Worm (Caenorhabditis elegans): Measurements from ENCODE around the gene rabx-5.

The rabx-5 gene

DNA sequence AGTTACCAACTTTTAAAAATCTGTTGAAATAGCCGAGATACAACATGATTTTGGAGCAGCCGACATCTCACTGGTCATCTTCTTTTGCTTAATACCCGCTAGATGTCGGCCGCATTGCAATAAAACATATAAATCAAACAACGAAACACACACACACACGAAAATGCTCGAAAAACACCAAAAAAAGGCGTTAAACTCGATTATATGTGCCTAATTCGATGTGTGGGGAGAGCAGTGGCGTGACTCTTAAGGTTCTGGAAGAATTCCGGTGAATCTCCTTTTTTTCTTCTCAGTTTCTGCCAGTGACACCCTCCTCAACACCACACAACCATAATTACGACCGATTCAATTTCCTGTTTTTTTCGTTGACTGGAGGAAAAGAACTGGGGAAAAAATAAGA, 24.9 kb upstream of the rabx-5 start:
- no peak for TF ChIP-seq med-1 (GFP tag; optimal IDR thresholded peaks at IDR 0.05; ENCODE audit: insufficient read depth)

DNA sequence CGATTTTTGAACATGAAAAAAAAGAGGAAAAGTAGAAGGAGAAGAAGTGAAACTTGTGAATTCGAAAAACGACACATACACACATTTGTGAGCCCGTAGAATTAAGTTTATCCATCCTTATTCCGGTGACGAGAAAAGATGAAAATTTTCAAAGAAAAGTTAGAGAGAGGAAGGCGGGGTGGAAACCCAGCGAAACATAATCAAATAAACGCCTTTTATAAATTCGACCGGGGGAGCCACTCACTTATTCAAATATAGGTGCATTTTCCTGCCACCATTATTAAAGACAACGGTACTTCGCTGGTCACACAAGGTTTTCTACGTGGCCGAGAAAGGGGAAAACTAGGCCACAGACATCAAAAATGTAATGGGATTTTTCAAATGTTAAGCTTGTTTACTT, 21.7 kb upstream of the rabx-5 start:
- TF ChIP-seq cog-1 (tag; optimal IDR thresholded peaks at IDR 0.05) (no peak), ref-1 (GFP tag; conservative IDR thresholded peaks at IDR 0.05) (no peak), ztf-29 (GFP tag; IDR thresholded peaks at IDR 0.05) (no peak), tab-1 (GFP tag; IDR thresholded peaks at IDR 0.05) (no peak), T22C8.4 (GFP tag; IDR thresholded peaks at IDR 0.05) (no peak), klf-2 (GFP tag; conservative IDR thresholded peaks at IDR 0.05) (no peak), flt-1 (GFP tag; IDR thresholded peaks at IDR 0.05) (no peak), med-1 (GFP tag; optimal IDR thresholded peaks at IDR 0.05; ENCODE audit: insufficient read depth) (no peak), ztf-23 (GFP tag; IDR thresholded peaks at IDR 0.05) (no peak)

DNA sequence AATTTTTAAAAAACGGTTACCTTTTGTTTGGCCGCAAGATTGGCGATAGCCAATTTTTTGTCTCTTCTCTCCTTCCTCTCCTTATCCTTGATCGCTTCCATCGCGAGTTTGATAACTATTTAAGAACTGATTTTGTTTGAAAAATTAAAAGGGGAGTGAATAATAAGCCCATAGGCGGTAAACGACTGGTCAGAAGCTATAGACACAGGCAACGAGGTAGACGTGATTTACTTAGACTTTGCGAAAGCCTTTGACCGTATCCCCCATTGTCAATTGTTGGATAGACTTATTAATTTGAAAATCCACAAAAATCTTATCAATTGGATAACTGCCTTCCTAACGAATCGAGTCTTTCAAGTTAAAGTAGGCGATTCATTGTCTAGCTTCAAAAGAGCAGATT, 18.9 kb upstream of the rabx-5 start, which contains the start of gene Y45F3A.5:
Gene Y45F3A.5, minus strand, starts transcription at position 101 of the 400 bp plus-strand sequence.
- TF ChIP-seq med-1 (GFP tag; optimal IDR thresholded peaks at IDR 0.05; ENCODE audit: insufficient read depth), result no peak
- TF ChIP-seq flt-1 (GFP tag; IDR thresholded peaks at IDR 0.05), result no peak
- no peak for TF ChIP-seq ref-1 (GFP tag; conservative IDR thresholded peaks at IDR 0.05)
- TF ChIP-seq klf-2 (GFP tag; conservative IDR thresholded peaks at IDR 0.05), result no peak
- no peak for TF ChIP-seq ztf-29 (GFP tag; IDR thresholded peaks at IDR 0.05)
- no peak for TF ChIP-seq T22C8.4 (GFP tag; IDR thresholded peaks at IDR 0.05)
- no peak for TF ChIP-seq cog-1 (tag; optimal IDR thresholded peaks at IDR 0.05)
- TF ChIP-seq tab-1 (GFP tag; IDR thresholded peaks at IDR 0.05), result no peak
- no peak for TF ChIP-seq ztf-23 (GFP tag; IDR thresholded peaks at IDR 0.05)

DNA sequence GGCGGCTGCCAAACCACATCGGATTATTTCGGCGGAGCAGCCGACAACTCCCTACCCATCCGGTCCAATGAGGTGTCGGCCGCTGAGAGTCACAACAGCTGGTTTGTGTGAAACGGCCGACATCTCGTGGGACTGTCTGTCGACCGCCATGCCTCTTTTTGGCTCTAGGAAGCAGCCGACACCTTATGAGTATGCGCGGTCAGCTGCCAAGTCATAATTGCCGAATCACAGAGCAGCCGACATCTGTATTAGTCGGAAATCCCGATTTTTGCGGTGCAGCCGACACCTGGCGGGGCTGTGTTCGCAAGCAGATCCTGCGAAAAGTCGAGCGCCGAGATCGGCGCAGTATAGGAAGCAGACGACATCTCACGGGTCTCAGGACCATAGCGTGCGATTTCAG, 13.1 kb upstream of the rabx-5 start:
- TF ChIP-seq ref-1 (GFP tag; conservative IDR thresholded peaks at IDR 0.05) (no peak), tab-1 (GFP tag; IDR thresholded peaks at IDR 0.05) (no peak), flt-1 (GFP tag; IDR thresholded peaks at IDR 0.05) (no peak), ztf-23 (GFP tag; IDR thresholded peaks at IDR 0.05) (no peak), ztf-29 (GFP tag; IDR thresholded peaks at IDR 0.05) (no peak), T22C8.4 (GFP tag; IDR thresholded peaks at IDR 0.05) (no peak), med-1 (GFP tag; optimal IDR thresholded peaks at IDR 0.05; ENCODE audit: insufficient read depth) (no peak), cog-1 (tag; optimal IDR thresholded peaks at IDR 0.05) (no peak), klf-2 (GFP tag; conservative IDR thresholded peaks at IDR 0.05) (no peak)

DNA sequence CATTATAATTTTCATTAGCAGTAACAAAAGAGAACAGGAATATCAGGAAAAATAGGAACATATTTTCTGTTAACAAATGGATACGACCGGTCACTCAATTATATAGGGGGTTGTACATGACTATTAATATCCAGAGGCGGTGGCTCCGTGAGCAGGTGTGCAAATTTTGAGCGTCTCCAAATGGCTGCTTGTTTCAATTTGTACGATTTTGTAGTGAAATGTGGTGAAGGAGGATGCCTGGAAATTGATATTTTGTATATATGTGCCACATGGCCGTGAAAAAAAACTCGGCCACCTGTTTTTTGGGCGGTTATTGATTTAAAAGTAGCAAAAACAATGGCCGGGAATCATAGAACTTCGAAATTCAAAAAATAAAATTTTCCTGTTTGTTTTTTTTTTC, 12.4 kb upstream of the rabx-5 start, which contains the start of gene Y45F3A.8:
Gene Y45F3A.8, minus strand, starts transcription at position 101 of the 400 bp plus-strand sequence.
- TF ChIP-seq tab-1 (GFP tag; IDR thresholded peaks at IDR 0.05) (no peak), med-1 (GFP tag; optimal IDR thresholded peaks at IDR 0.05; ENCODE audit: insufficient read depth) (no peak), klf-2 (GFP tag; conservative IDR thresholded peaks at IDR 0.05) (no peak), ref-1 (GFP tag; conservative IDR thresholded peaks at IDR 0.05) (no peak), flt-1 (GFP tag; IDR thresholded peaks at IDR 0.05) (no peak), ztf-29 (GFP tag; IDR thresholded peaks at IDR 0.05) (no peak), T22C8.4 (GFP tag; IDR thresholded peaks at IDR 0.05) (no peak), cog-1 (tag; optimal IDR thresholded peaks at IDR 0.05) (no peak), ztf-23 (GFP tag; IDR thresholded peaks at IDR 0.05) (no peak)

DNA sequence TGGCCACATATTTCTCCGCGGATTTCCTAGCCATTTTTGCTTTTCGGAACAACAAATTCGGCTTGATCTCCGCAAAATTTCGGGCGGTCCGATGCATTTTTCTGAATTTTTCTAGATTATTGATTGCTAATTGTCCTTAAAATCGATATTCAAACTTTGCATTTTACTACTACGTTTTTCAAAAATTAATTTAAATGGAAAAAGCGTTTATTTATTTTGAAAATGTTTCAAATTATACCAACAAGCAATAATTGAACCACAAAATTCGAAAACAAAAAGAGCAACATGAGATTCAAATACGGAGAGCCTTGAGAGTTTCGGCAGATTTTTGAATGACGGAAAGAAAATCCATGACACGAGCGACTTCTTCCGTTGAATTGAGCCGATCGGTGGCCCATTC, 10.1 kb upstream of the rabx-5 start, which contains the start of gene Y45F3A.9:
Gene Y45F3A.9, minus strand, starts transcription at position 101 of the 400 bp plus-strand sequence.
- TF ChIP-seq med-1 (GFP tag; optimal IDR thresholded peaks at IDR 0.05; ENCODE audit: insufficient read depth) (no peak), ztf-23 (GFP tag; IDR thresholded peaks at IDR 0.05) (no peak), tab-1 (GFP tag; IDR thresholded peaks at IDR 0.05) (no peak), klf-2 (GFP tag; conservative IDR thresholded peaks at IDR 0.05) (no peak), ztf-29 (GFP tag; IDR thresholded peaks at IDR 0.05) (no peak), flt-1 (GFP tag; IDR thresholded peaks at IDR 0.05) (no peak), ref-1 (GFP tag; conservative IDR thresholded peaks at IDR 0.05) (no peak), T22C8.4 (GFP tag; IDR thresholded peaks at IDR 0.05) (no peak)

DNA sequence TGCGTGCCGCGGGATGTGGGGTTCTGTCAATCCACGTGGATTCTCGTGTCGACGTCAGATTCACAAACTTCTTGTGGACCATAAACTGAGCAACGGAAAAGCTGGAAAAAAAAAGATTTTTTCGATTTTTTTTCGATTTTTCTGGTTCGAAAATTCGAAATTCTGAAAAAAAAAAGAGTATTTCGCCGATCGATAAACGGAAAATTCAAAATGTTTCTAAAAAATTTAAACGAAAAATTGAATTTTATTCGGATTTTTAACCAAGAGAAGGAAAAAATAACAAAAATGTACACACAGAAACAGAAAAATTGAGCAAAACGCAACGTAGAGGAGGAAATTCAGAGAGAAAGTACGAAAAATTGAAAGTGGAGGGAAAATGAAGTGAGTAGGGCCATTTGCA, 8.8 kb upstream of the rabx-5 start, which contains the start of gene Y39A1A.3:
Gene Y39A1A.3, minus strand, starts transcription at position 101 of the 400 bp plus-strand sequence.
- no peak for TF ChIP-seq klf-2 (GFP tag; conservative IDR thresholded peaks at IDR 0.05)
- TF ChIP-seq ztf-29 (GFP tag; IDR thresholded peaks at IDR 0.05), result no peak
- no peak for TF ChIP-seq T22C8.4 (GFP tag; IDR thresholded peaks at IDR 0.05)
- no peak for TF ChIP-seq med-1 (GFP tag; optimal IDR thresholded peaks at IDR 0.05; ENCODE audit: insufficient read depth)
- no peak for TF ChIP-seq cog-1 (tag; optimal IDR thresholded peaks at IDR 0.05)
- TF ChIP-seq ztf-23 (GFP tag; IDR thresholded peaks at IDR 0.05), result no peak
- TF ChIP-seq flt-1 (GFP tag; IDR thresholded peaks at IDR 0.05), result no peak
- no peak for TF ChIP-seq tab-1 (GFP tag; IDR thresholded peaks at IDR 0.05)
- TF ChIP-seq ref-1 (GFP tag; conservative IDR thresholded peaks at IDR 0.05), result no peak

DNA sequence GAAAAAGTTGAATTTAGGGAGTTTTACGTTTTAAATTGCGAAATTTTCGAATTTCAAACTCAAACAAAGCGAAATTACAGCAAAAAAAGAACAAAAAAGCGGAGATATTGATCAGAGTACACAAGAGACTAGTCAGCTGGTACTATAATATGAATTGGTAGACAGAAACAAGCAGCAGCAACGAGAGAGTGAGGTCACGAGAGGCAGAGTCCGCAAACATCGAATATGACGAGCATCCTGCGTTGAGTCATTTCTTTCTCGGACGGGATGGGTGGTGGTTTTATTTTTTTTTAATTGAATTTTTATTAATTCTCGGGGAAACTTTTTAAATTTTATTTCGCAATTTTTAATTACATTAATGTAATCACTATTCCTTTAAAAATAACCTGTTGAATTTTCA, 5.5 kb upstream of the rabx-5 start:
- no peak for TF ChIP-seq ztf-29 (GFP tag; IDR thresholded peaks at IDR 0.05)
- 0 out of 2 replicates have a peak, but pooled peaks have one; percentile 9 for TF ChIP-seq ztf-23 (GFP tag; IDR thresholded peaks at IDR 0.05)

DNA sequence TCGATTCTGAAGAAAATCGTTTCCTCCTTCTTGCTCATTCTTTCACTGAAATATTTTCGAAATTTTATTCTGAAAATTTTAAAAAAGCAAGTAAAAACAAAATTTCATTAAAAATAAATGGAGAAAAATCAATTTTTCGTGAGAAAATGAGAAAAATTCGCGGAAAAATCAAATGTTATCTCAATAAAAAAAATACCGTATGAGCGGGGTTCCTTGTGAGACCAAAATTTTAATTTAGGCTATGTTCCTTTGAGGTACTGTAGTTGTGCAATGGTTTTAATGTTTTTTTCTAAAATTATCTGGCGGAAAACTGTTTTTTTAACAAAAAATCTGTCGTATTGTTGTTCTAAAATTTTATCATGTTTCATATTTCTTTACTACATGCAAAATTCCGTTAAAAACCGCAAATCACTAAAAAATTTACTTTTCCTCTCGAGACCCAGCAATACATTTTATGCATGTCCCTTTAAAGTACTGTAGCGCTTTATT, 5.0 kb upstream of the rabx-5 start, which contains the start of gene epg-6:
Gene epg-6, minus strand, starts transcription at position 51 of the 489 bp plus-strand sequence.
- TF ChIP-seq tab-1 (GFP tag; IDR thresholded peaks at IDR 0.05), result no peak

DNA sequence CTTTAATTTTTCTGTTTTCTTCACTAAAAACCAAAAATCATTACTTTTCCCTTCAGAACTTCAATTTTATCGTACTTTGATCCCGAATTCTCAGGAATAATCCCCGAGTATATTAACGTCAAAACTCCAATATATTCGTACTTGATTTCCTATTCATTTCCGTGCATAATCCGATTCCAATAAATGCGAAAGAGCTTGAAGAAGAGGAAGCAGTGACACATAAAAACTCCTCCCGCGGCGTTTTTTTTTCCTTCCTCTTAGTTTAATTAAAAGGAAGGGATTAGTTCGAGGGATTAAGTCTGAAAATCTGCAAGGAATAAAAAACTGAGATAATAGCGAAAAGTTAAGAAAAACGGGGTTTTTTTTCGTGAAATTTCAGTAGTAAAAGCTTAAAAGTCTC, 4.3 kb upstream of the rabx-5 start:
- no peak for TF ChIP-seq ztf-23 (GFP tag; IDR thresholded peaks at IDR 0.05)
- TF ChIP-seq tab-1 (GFP tag; IDR thresholded peaks at IDR 0.05), result no peak
- TF ChIP-seq klf-2 (GFP tag; conservative IDR thresholded peaks at IDR 0.05), result no peak
- TF ChIP-seq med-1 (GFP tag; optimal IDR thresholded peaks at IDR 0.05; ENCODE audit: insufficient read depth), result no peak

DNA sequence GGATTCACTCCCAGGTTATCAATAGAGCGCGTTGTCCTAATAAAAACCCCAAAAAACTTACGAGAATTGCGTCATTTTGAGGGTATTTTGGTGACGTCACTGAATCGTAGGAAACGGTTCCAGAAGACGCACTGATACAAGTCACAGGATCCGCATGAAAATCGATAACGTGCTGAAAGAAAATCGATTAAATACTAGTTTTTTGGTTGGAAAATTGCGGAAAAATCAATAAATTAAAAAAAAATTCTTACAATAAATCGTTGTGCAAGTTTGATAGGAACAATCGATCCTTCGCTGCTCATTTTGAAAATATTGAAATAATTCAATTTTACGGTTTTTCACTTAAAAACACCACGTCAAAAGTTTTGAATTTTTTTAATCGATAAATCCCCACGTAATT, 1.9 kb upstream of the rabx-5 start, which contains the start of gene Y39A1A.2:
Gene Y39A1A.2, minus strand, starts transcription at position 319 of the 400 bp plus-strand sequence.
- TF ChIP-seq klf-2 (GFP tag; conservative IDR thresholded peaks at IDR 0.05) (no peak), T22C8.4 (GFP tag; IDR thresholded peaks at IDR 0.05) (peak; percentile 43; the same call in 1 of the 2 replicates), ztf-29 (GFP tag; IDR thresholded peaks at IDR 0.05) (no peak)
